Worm (Caenorhabditis elegans): ENCODE results near the gene his-64.
"Not testable (repeated sequence)": the region's sequence is repeated elsewhere in the genome, so short reads cannot be mapped to it uniquely, and the experiment has no call there.

The his-64 gene

DNA sequence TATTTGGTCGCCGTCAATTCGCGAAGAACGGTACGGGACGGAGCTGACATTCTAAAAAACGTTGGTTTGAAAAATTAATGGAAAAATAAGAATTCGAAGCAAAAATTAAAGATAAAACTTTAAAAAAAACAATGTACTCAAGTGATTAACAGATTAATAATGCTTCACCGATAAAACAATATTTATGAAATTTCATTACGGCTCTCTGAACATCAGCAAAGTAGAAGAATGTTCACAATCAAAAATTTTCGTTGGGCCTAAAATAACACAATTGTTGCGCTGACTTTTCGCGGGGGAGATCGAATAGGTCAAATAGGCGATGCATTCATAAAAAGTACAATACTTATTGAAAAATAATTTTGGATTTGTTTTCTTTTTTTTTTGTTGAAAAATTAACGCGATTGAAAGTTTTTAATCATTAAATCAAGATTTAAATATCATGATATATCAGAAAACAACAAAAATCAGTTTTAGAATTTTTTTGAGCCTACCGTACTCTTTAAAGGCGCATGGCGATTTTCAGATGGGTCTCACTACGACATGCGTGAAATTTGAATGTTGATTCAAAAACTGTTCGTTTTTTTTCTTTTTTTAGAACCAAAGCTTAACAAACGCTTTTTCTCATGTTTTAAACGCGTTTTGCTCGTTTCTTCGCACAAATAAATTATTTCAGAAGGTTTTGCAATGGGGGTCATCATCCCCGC, 3.5 kb upstream of the his-64 start, which contains the start of the genes memi-3 and cyp-31A2:
Gene memi-3, minus strand, starts transcription at position 51 of the 704 bp plus-strand sequence.
Gene cyp-31A2, plus strand, starts transcription at position 674 of the 704 bp plus-strand sequence.
- no peak for TF ChIP-seq mab-5 (tag; optimal IDR thresholded peaks at IDR 0.05)
- TF ChIP-seq nhr-23 (tag; optimal IDR thresholded peaks at IDR 0.05): no peak
- no peak for TF ChIP-seq lin-11 (tag; optimal IDR thresholded peaks at IDR 0.05)
- no peak for TF ChIP-seq ZK546.5 (tag; optimal IDR thresholded peaks at IDR 0.05)
- no peak for TF ChIP-seq lin-39 (tag; optimal IDR thresholded peaks at IDR 0.05)
- TF ChIP-seq gmeb-1 (tag; optimal IDR thresholded peaks at IDR 0.05): no peak
- no peak for TF ChIP-seq dmd-4 (tag; optimal IDR thresholded peaks at IDR 0.05)
- no peak for TF ChIP-seq fos-1 (tag; optimal IDR thresholded peaks at IDR 0.05)
- no peak for TF ChIP-seq nhr-129 (tag; optimal IDR thresholded peaks at IDR 0.05)
- no peak for TF ChIP-seq ama-1 (optimal IDR thresholded peaks at IDR 0.05)
- no peak for TF ChIP-seq R02D3.7 (tag; optimal IDR thresholded peaks at IDR 0.05)

DNA sequence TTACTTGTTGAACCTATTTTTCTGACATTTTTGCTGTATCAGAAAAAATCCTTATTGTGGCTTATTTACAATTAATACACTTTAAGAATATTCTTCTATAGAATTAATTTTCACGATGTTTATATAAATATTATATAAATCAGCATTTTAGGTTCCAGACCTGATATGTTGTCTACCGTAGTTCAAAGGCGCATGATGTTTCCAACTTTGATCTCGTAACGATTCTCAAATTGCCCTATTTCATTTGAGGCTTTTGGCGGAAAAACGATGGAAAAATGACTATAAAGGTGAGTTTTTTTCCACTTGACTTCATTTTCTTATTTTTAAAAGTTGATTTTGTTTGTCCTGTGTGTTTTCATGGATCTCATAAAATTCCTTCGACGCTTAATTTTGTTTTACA, 3.2 kb downstream of the his-64 start, which contains the start of gene gfat-2:
Gene gfat-2, plus strand, starts transcription at position 145 of the 400 bp plus-strand sequence.
- TF ChIP-seq nhr-21 (tag; optimal IDR thresholded peaks at IDR 0.05): no peak

ce11 chrIV:11414920-11415319, 8.0 kb downstream of the his-64 start, which contains the start of gene F22B3.10:
F22B3.10 (minus strand) TSS chrIV:11415020.
- TF ChIP-seq blmp-1 (tag; optimal IDR thresholded peaks at IDR 0.05; ENCODE audit: insufficient read depth): no peak
- TF ChIP-seq nhr-129 (tag; optimal IDR thresholded peaks at IDR 0.05): no peak
- no peak for TF ChIP-seq skn-1 (tag; optimal IDR thresholded peaks at IDR 0.05)
- TF ChIP-seq unc-39 (tag; optimal IDR thresholded peaks at IDR 0.05): no peak
- no peak for TF ChIP-seq nhr-10 (tag; optimal IDR thresholded peaks at IDR 0.05)

- not testable (repeated sequence) for TF ChIP-seq mbf-1, ceh-16, C34F6.9 (tag; optimal IDR thresholded peaks at IDR 0.05)
Observed at ce11 chrIV:11416724-11417123, 9.8 kb downstream of the his-64 start, which contains the start of gene F22B3.5. F22B3.5 (minus strand) TSS chrIV:11416824.

ce11 chrIV:11421696-11422095, 14.8 kb downstream of the his-64 start, which contains the start of gene F22B3.7:
F22B3.7 (minus strand) TSS chrIV:11421796.
- TF ChIP-seq nhr-25 (tag; optimal IDR thresholded peaks at IDR 0.05) (no peak), sma-3 (GFP tag; optimal IDR thresholded peaks at IDR 0.05) (no peak), ama-1 (optimal IDR thresholded peaks at IDR 0.05) (no peak), fos-1 (tag; optimal IDR thresholded peaks at IDR 0.05) (no peak), blmp-1 (tag; optimal IDR thresholded peaks at IDR 0.05; ENCODE audit: insufficient read depth) (no peak), nhr-21 (tag; optimal IDR thresholded peaks at IDR 0.05) (no peak)

- no peak for TF ChIP-seq Y55F3AM.14 (GFP tag; optimal IDR thresholded peaks at IDR 0.05)
- no peak for TF ChIP-seq nhr-25 (tag; optimal IDR thresholded peaks at IDR 0.05)
- TF ChIP-seq unc-62 (GFP tag; optimal IDR thresholded peaks at IDR 0.05): no peak
- TF ChIP-seq lin-13 (GFP tag; optimal IDR thresholded peaks at IDR 0.05): no peak
- no peak for TF ChIP-seq elt-1 (tag; optimal IDR thresholded peaks at IDR 0.05)
- no peak for TF ChIP-seq aly-2 (tag; optimal IDR thresholded peaks at IDR 0.05)
- no peak for TF ChIP-seq nhr-6 (tag; optimal IDR thresholded peaks at IDR 0.05)
- TF ChIP-seq nhr-21 (tag; optimal IDR thresholded peaks at IDR 0.05): no peak
- no peak for TF ChIP-seq elt-3 (tag; optimal IDR thresholded peaks at IDR 0.05)
- TF ChIP-seq gmeb-1 (tag; optimal IDR thresholded peaks at IDR 0.05): no peak
- no peak for TF ChIP-seq unc-55 (GFP tag; optimal IDR thresholded peaks at IDR 0.05)
- no peak for TF ChIP-seq sma-3 (GFP tag; optimal IDR thresholded peaks at IDR 0.05)
- TF ChIP-seq ztf-4 (tag; optimal IDR thresholded peaks at IDR 0.05): no peak
- TF ChIP-seq fos-1 (tag; optimal IDR thresholded peaks at IDR 0.05): no peak
- TF ChIP-seq F13H6.1 (tag; optimal IDR thresholded peaks at IDR 0.05): no peak
- TF ChIP-seq peb-1 (tag; optimal IDR thresholded peaks at IDR 0.05): no peak
Observed at ce11 chrIV:11424830-11425229, 17.9 kb downstream of the his-64 start, which contains the start of gene F22B3.8. F22B3.8 (minus strand) TSS chrIV:11424930.
